Fruit fly (Drosophila melanogaster) whole organism, embryonic: ENCODE results near the gene Gk2.

Experiments
- BEAF-32 ChIP-seq: fragments of 200-800 bp; sonication (Bioruptor generic); optimal IDR thresholded peaks from 3 replicates; lab custom pipeline; 2017; ENCODE audit warnings: missing biosample characterization, missing genetic modification characterization, mild to moderate bottlenecking, moderate library complexity, missing genetic modification reagents
- CG10366 ChIP-seq: fragments of 200-800 bp; sonication (Bioruptor generic); IDR thresholded peaks from 2 replicates; pipeline ENCODE4 v1.3.6; 2022; ENCODE audit warnings: missing biosample characterization, missing genetic modification characterization
- CG10462 ChIP-seq: fragments of 200-800 bp; sonication (Bioruptor generic); optimal IDR thresholded peaks from 2 replicates; lab custom pipeline; 2016; ENCODE audit warnings: missing biosample characterization, missing genetic modification characterization
- CG10959 ChIP-seq: fragments of 200-800 bp; sonication (Bioruptor generic); IDR thresholded peaks from 2 replicates; pipeline ENCODE4 v1.3.6; 2022; ENCODE audit warnings: missing biosample characterization, missing genetic modification characterization
- CG11247 ChIP-seq: fragments of 200-800 bp; sonication (Bioruptor generic); IDR thresholded peaks from 2 replicates; pipeline ENCODE4 v1.3.6; 2022; ENCODE audit warnings: missing biosample characterization, missing genetic modification characterization
- CG12104 ChIP-seq: fragments of 200-800 bp; sonication (Bioruptor generic); optimal IDR thresholded peaks from 3 replicates; lab custom pipeline; 2016; ENCODE audit warnings: missing biosample characterization, missing genetic modification characterization
- CG12236 ChIP-seq: fragments of 200-800 bp; sonication (Bioruptor generic); optimal IDR thresholded peaks from 2 replicates; lab custom pipeline; 2016; ENCODE audit warnings: missing biosample characterization, missing genetic modification characterization
- CG12659 ChIP-seq: fragments of 200-800 bp; sonication (Bioruptor generic); optimal IDR thresholded peaks from 3 replicates; lab custom pipeline; 2017; ENCODE audit warnings: mild to moderate bottlenecking, missing biosample characterization, missing genetic modification reagents, missing genetic modification characterization
- CG12769 ChIP-seq: fragments of 200-800 bp; sonication (Bioruptor generic); optimal IDR thresholded peaks from 2 replicates; lab custom pipeline; 2019; ENCODE audit warnings: missing biosample characterization, mild to moderate bottlenecking, missing genetic modification characterization, moderate library complexity
- CG15011 ChIP-seq: fragments of 200-800 bp; sonication (Bioruptor generic); optimal IDR thresholded peaks from 3 replicates; lab custom pipeline; 2018; ENCODE audit warnings: missing biosample characterization, mild to moderate bottlenecking, missing genetic modification characterization
- CG1529 ChIP-seq: fragments of 200-800 bp; sonication (Bioruptor generic); optimal IDR thresholded peaks from 3 replicates; lab custom pipeline; 2018; ENCODE audit warnings: missing biosample characterization, missing genetic modification characterization
- CG17568 ChIP-seq: fragments of 200-800 bp; sonication (Bioruptor generic); optimal IDR thresholded peaks from 2 replicates; lab custom pipeline; 2018; ENCODE audit warnings: missing biosample characterization, mild to moderate bottlenecking, missing genetic modification characterization, moderate library complexity
- CG2712 ChIP-seq: fragments of 200-800 bp; optimal IDR thresholded peaks from 3 replicates; lab custom pipeline; 2019; ENCODE audit warnings: missing biosample characterization, mild to moderate bottlenecking, missing genetic modification characterization, moderate library complexity
- CG30403 ChIP-seq: fragments of 200-800 bp; sonication (Bioruptor generic); optimal IDR thresholded peaks from 3 replicates; lab custom pipeline; 2016; ENCODE audit warnings: missing biosample characterization, missing genetic modification characterization
- CG3163 ChIP-seq: fragments of 200-800 bp; sonication (Bioruptor generic); optimal IDR thresholded peaks from 3 replicates; lab custom pipeline; 2016; ENCODE audit warnings: missing biosample characterization, missing genetic modification characterization
- CG3995 ChIP-seq: fragments of 200-800 bp; sonication (Bioruptor generic); optimal IDR thresholded peaks from 3 replicates; lab custom pipeline; 2016; ENCODE audit warnings: missing biosample characterization, missing genetic modification characterization
- CG5953 ChIP-seq: fragments of 200-800 bp; sonication (Bioruptor generic); IDR thresholded peaks from 2 replicates; pipeline ENCODE4 v1.3.6; 2022; ENCODE audit warnings: missing biosample characterization, missing genetic modification characterization
- CG6813 ChIP-seq: fragments of 200-800 bp; sonication (Bioruptor generic); optimal IDR thresholded peaks from 2 replicates; lab custom pipeline; 2017; ENCODE audit warnings: missing biosample characterization, missing genetic modification characterization, mild to moderate bottlenecking, moderate library complexity, missing genetic modification reagents
- CG7372 ChIP-seq: fragments of 200-800 bp; sonication (Bioruptor generic); IDR thresholded peaks from 2 replicates; pipeline ENCODE4 v1.3.6; 2022; ENCODE audit warnings: missing biosample characterization, missing genetic modification characterization
- CG7963 ChIP-seq: fragments of 200-800 bp; sonication (Bioruptor generic); IDR thresholded peaks from 3 replicates; pipeline ENCODE4 v1.3.6; 2022; ENCODE audit warnings: missing biosample characterization, missing genetic modification characterization; ENCODE audit not compliant: partially characterized antibody
- D19B ChIP-seq: fragments of 200-800 bp; sonication (Bioruptor generic); optimal IDR thresholded peaks from 2 replicates; lab custom pipeline; 2017; ENCODE audit warnings: missing biosample characterization, mild to moderate bottlenecking, missing genetic modification characterization
- Doc3 ChIP-seq: fragments of 200-800 bp; sonication (Bioruptor generic); IDR thresholded peaks from 3 replicates; pipeline ENCODE4 v1.3.6; 2022; ENCODE audit warnings: missing biosample characterization, missing genetic modification characterization; ENCODE audit not compliant: partially characterized antibody
- GATAe ChIP-seq: fragments of 200-800 bp; sonication (Bioruptor generic); conservative IDR thresholded peaks from 2 replicates; pipeline ENCODE4 v1.3.6; 2022; ENCODE audit warnings: missing biosample characterization, missing genetic modification characterization
- H15 ChIP-seq: fragments of 200-800 bp; sonication (Bioruptor generic); IDR thresholded peaks from 3 replicates; pipeline ENCODE4 v1.3.6; 2022; ENCODE audit warnings: missing biosample characterization, missing genetic modification characterization
- Med ChIP-seq: fragments of 200-800 bp; sonication (Bioruptor generic); peaks from one replicate; lab custom pipeline; 2016; ENCODE audit warnings: missing biosample characterization, missing genetic modification characterization, mild to moderate bottlenecking, inconsistent platforms, moderate library complexity
- Ptx1 ChIP-seq: fragments of 200-800 bp; sonication (Bioruptor generic); IDR thresholded peaks from 2 replicates; pipeline ENCODE4 v1.3.6; 2022; ENCODE audit warnings: missing biosample characterization, missing genetic modification characterization
- Taf1 ChIP-seq: fragments of 200-800 bp; sonication (Bioruptor generic); IDR thresholded peaks from 2 replicates; pipeline ENCODE4 v1.3.6; 2022; ENCODE audit warnings: missing biosample characterization, missing genetic modification characterization
- Xrp1 ChIP-seq: fragments of 200-800 bp; sonication (Bioruptor generic); IDR thresholded peaks from 2 replicates; pipeline ENCODE4 v1.3.6; 2022; ENCODE audit warnings: missing biosample characterization, missing genetic modification characterization
- amos ChIP-seq: fragments of 200-800 bp; sonication (Bioruptor generic); IDR thresholded peaks from 2 replicates; pipeline ENCODE4 v1.3.6; 2022; ENCODE audit warnings: missing biosample characterization, missing genetic modification characterization; ENCODE audit not compliant: partially characterized antibody
- cato ChIP-seq: fragments of 200-800 bp; sonication (Bioruptor generic); optimal IDR thresholded peaks from 2 replicates; lab custom pipeline; 2016; ENCODE audit warnings: missing biosample characterization, missing genetic modification characterization, borderline replicate concordance
- crol ChIP-seq: fragments of 200-800 bp; sonication (Bioruptor generic); IDR thresholded peaks from 2 replicates; pipeline ENCODE4 v1.3.6; 2022; ENCODE audit warnings: missing biosample characterization, missing genetic modification characterization
- dysf ChIP-seq: fragments of 200-800 bp; sonication (Bioruptor generic); IDR thresholded peaks from 3 replicates; pipeline ENCODE4 v1.3.6; 2022; ENCODE audit warnings: missing biosample characterization, missing genetic modification characterization
- gcm ChIP-seq: fragments of 200-800 bp; sonication (Bioruptor generic); optimal IDR thresholded peaks from 2 replicates; lab custom pipeline; 2019; ENCODE audit warnings: missing biosample characterization, mild to moderate bottlenecking, missing genetic modification characterization, moderate library complexity
- hbn ChIP-seq: fragments of 200-800 bp; sonication (Bioruptor generic); IDR thresholded peaks from 2 replicates; pipeline ENCODE4 v1.3.6; 2022; ENCODE audit warnings: missing biosample characterization, missing genetic modification characterization; ENCODE audit not compliant: partially characterized antibody
- ind ChIP-seq: fragments of 200-800 bp; sonication (Bioruptor generic); optimal IDR thresholded peaks from 3 replicates; lab custom pipeline; 2016; ENCODE audit warnings: missing biosample characterization, missing genetic modification characterization
- luna ChIP-seq: fragments of 200-800 bp; sonication (Bioruptor generic); optimal IDR thresholded peaks from 2 replicates; lab custom pipeline; 2016; ENCODE audit warnings: missing biosample characterization, missing genetic modification characterization
- mld ChIP-seq: fragments of 200-800 bp; sonication (Bioruptor generic); IDR thresholded peaks from 3 replicates; pipeline ENCODE4 v1.3.6; 2022; ENCODE audit warnings: missing biosample characterization, missing genetic modification characterization; ENCODE audit not compliant: partially characterized antibody
- nerfin-2 ChIP-seq: fragments of 200-800 bp; sonication (Bioruptor generic); IDR thresholded peaks from 2 replicates; pipeline ENCODE4 v1.3.6; 2022; ENCODE audit warnings: missing biosample characterization, missing genetic modification characterization; ENCODE audit not compliant: partially characterized antibody
- pan ChIP-seq, 4 experiments: fragments of >200 bp in 3 of 4; fragments of 200-800 bp in 1 of 4; sonication (Bioruptor generic) in 1 of 4; optimal IDR thresholded peaks in 3 of 4; IDR thresholded peaks in 1 of 4; 2 replicates each; pipeline versions ENCODE4 v1.3.6 to Lab custom; 2017 to 2022; ENCODE audit warnings: missing biosample characterization in 2 of 4, missing genetic modification characterization in 2 of 4, mixed read lengths in 1 of 4
- sisA ChIP-seq: fragments of 200-800 bp; sonication (Bioruptor generic); IDR thresholded peaks from 2 replicates; pipeline ENCODE4 v1.3.6; 2022; ENCODE audit warnings: missing biosample characterization, missing genetic modification characterization
- slou ChIP-seq: fragments of 200-800 bp; sonication (Bioruptor generic); optimal IDR thresholded peaks from 3 replicates; lab custom pipeline; 2016; ENCODE audit warnings: missing biosample characterization, missing genetic modification characterization
- tin ChIP-seq: fragments of 200-800 bp; sonication (Bioruptor generic); optimal IDR thresholded peaks from 3 replicates; lab custom pipeline; 2016; ENCODE audit warnings: missing biosample characterization, missing genetic modification characterization
- tup ChIP-seq: fragments of 200-800 bp; sonication (Bioruptor generic); optimal IDR thresholded peaks from 2 replicates; lab custom pipeline; 2016; ENCODE audit warnings: missing biosample characterization, mild to moderate bottlenecking, missing genetic modification characterization, moderate library complexity
- unpg ChIP-seq: fragments of 200-800 bp; sonication (Bioruptor generic); optimal IDR thresholded peaks from 3 replicates; lab custom pipeline; 2018; ENCODE audit warnings: missing biosample characterization, mild to moderate bottlenecking, missing genetic modification characterization, moderate library complexity
- wek ChIP-seq: fragments of 200-800 bp; sonication (Bioruptor generic); optimal IDR thresholded peaks from 3 replicates; lab custom pipeline; 2018; ENCODE audit warnings: missing biosample characterization, mild to moderate bottlenecking, missing genetic modification characterization, moderate library complexity
- yki ChIP-seq: fragments of >200 bp; optimal IDR thresholded peaks from 3 replicates; lab custom pipeline; 2018
- zf30C ChIP-seq: fragments of 200-800 bp; sonication (Bioruptor generic); optimal IDR thresholded peaks from 3 replicates; lab custom pipeline; 2018; ENCODE audit warnings: missing biosample characterization, mild to moderate bottlenecking, missing genetic modification characterization

The Gk2 gene

DNA sequence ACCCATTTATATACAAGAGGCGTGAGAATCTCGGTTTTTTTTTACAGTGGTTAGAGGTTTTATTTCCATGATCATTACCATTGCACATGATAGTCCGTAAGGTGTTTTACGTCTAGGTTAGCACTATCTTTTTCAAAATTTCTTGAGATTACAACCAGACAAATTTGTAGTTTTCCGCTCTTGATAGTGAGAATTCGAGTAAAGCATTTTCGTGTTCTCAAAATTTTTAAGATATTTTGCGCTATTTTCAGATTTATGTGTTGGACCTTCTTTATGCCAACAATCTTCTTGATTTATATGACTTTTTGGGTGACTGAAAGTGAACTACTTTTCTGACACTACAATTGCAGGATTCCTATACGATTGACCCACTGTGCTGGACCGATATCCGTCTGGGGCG is 2.9 kb downstream of the Gk2 start (continued):
- TF ChIP-seq CG12659 (GFP tag; lab: Kevin White, UChicago) = no peak
- no peak for TF ChIP-seq gcm
- TF ChIP-seq CG12104 = no peak
- TF ChIP-seq Ptx1 (GFP tag; lab: Robert Waterston, UW) = peak; percentile 34; the same call in 1 of the 2 replicates
- TF ChIP-seq dysf (GFP tag; lab: Robert Waterston, UW) = no peak
- TF ChIP-seq cato = no peak
- no peak for TF ChIP-seq CG10959 (GFP tag; lab: Robert Waterston, UW)
- no peak for TF ChIP-seq CG15011 (GFP tag; lab: Kevin White, UChicago)
- TF ChIP-seq Taf1 (GFP tag; lab: Robert Waterston, UW) = no peak
- TF ChIP-seq CG3995 (GFP tag; lab: Kevin White, UChicago) = no peak
- no peak for TF ChIP-seq Doc3 (GFP tag; lab: Robert Waterston, UW)
- no peak for TF ChIP-seq CG11247 (GFP tag; lab: Robert Waterston, UW)
- TF ChIP-seq CG6813 = no peak
- TF ChIP-seq, all 482 proteins: peak for 42

DNA sequence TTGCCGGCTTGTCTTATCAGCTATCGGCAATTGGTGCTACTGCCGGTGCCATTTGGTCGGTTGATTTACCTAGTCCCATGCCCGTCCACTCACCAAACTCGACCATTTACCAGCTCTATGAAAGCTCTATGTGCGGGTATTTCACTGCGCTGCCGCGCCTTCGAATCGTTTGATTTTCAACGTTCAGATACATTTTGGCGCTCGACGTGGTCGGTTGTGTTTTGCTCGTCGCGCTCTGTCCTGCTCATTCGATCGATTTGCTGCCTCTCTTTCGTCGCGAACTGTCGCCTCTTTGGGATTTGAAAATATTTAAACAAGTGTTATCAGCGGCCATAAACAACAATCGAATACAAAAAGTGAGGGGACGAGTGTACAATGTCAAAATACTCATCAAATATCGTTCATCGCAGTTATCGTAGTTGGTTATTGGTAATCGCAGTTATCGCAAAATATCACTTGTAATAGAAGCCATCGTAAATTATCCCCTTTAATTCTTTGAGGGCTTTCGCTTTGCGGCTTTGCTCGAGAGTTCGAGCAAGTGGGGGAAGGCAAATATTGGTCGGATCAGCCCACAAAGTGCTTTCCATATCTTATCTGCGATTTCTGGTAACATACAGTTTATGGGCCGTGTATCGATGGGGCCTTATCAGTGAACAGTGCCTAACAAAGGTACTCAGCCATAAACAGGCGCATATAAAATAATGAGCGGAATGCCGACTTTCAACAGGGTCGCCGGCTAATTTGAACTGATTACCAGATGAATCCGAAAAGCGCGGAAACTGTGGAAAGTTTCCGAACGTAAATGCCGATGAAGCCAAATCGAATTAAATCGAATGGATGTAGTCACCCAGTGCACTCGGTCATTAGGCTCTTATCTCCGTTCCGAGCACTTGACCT is 3.7 kb downstream of the Gk2 start:
- TF ChIP-seq ind (GFP tag; lab: Kevin White, UChicago) (no peak), CG12769 (tag; lab: Kevin White, UChicago) (peak; percentile 17), slou (no peak), GATAe (GFP tag; lab: Robert Waterston, UW) (peak; percentile 72), mld (GFP tag; lab: Robert Waterston, UW) (no peak), BEAF-32 (GFP tag; lab: Kevin White, UChicago) (peak; percentile 28), Xrp1 (no peak), hbn (GFP tag; lab: Robert Waterston, UW) (no peak), zf30C (GFP tag; lab: Kevin White, UChicago) (no peak), Med (GFP tag; lab: Kevin White, UChicago) (peak; percentile 85), nerfin-2 (GFP tag; lab: Robert Waterston, UW) (no peak; the same call in 1 of the 2 replicates), sisA (GFP tag; lab: Robert Waterston, UW) (no peak), pan (optimal IDR thresholded peaks at IDR 0.05; lab: Kevin White, UChicago) (no peak), pan (GFP tag; optimal IDR thresholded peaks at IDR 0.05 in 1 of 2, IDR thresholded peaks at IDR 0.05 in 1 of 2) (no peak), luna (GFP tag; lab: Kevin White, UChicago) (no peak), amos (GFP tag; lab: Robert Waterston, UW) (peak; percentile 36; the same call in 1 of the 2 replicates), CG3163 (peak; percentile 47), wek (peak; percentile 17), tin (GFP tag; lab: Kevin White, UChicago) (no peak), crol (GFP tag; lab: Robert Waterston, UW) (no peak; the same call in 1 of the 2 replicates), unpg (GFP tag; lab: Kevin White, UChicago) (no peak), CG7372 (GFP tag; lab: Robert Waterston, UW) (no peak), yki (lab: Kevin White, UChicago) (no peak), CG1529 (GFP tag; lab: Kevin White, UChicago) (no peak), CG30403 (GFP tag; lab: Kevin White, UChicago) (no peak), CG12236 (GFP tag; lab: Kevin White, UChicago) (no peak), H15 (GFP tag; lab: Robert Waterston, UW) (no peak), CG2712 (tag; lab: Kevin White, UChicago) (no peak), CG12659 (GFP tag; lab: Kevin White, UChicago) (no peak), CG5953 (GFP tag; lab: Robert Waterston, UW) (no peak), CG10366 (0 out of 2 replicates have a peak, but pooled peaks have one; percentile 10), D19B (GFP tag; lab: Kevin White, UChicago) (no peak), CG17568 (GFP tag; lab: Kevin White, UChicago) (peak; percentile 58), CG10462 (no peak), CG7963 (GFP tag; lab: Robert Waterston, UW) (no peak), tup (GFP tag; lab: Kevin White, UChicago) (no peak)
